Fruit fly (Drosophila melanogaster) whole organism, prepupa: Measurements from ENCODE around the gene Kul.

ENCODE experiments used
- CG10631 ChIP-seq: fragments of 200-800 bp; sonication (Bioruptor generic); optimal IDR thresholded peaks from 2 replicates; lab custom pipeline; 2016; ENCODE audit warnings: missing biosample characterization, missing genetic modification characterization
- CG10669 ChIP-seq: fragments of 200-800 bp; sonication (Bioruptor generic); optimal IDR thresholded peaks from 3 replicates; lab custom pipeline; 2018; ENCODE audit warnings: missing biosample characterization, mild to moderate bottlenecking, missing genetic modification characterization, moderate library complexity
- CG11294 ChIP-seq: fragments of 200-800 bp; sonication (Bioruptor generic); IDR thresholded peaks from 2 replicates; pipeline ENCODE4 v1.3.6; 2022; ENCODE audit warnings: missing biosample characterization, missing genetic modification characterization
- CG11762 ChIP-seq: fragments of 200-800 bp; sonication (Bioruptor generic); optimal IDR thresholded peaks from 3 replicates; lab custom pipeline; 2016; ENCODE audit warnings: missing biosample characterization, missing genetic modification characterization; ENCODE audit not compliant: insufficient read depth
- CG15336 ChIP-seq: fragments of 200-800 bp; sonication (Bioruptor generic); IDR thresholded peaks from 2 replicates; pipeline ENCODE4 v1.3.6; 2022; ENCODE audit warnings: missing biosample characterization, missing genetic modification characterization
- CG1621 ChIP-seq: fragments of 200-800 bp; sonication (Bioruptor generic); optimal IDR thresholded peaks from 3 replicates; lab custom pipeline; 2018; ENCODE audit warnings: missing biosample characterization, mild to moderate bottlenecking, missing genetic modification characterization
- CG16779 ChIP-seq: fragments of 200-800 bp; sonication (Bioruptor generic); optimal IDR thresholded peaks from 3 replicates; lab custom pipeline; 2017; ENCODE audit warnings: missing biosample characterization, mild to moderate bottlenecking, missing genetic modification characterization
- CG3032 ChIP-seq: fragments of 200-800 bp; optimal IDR thresholded peaks from 2 replicates; lab custom pipeline; 2019; ENCODE audit warnings: missing biosample characterization, mild to moderate bottlenecking, missing genetic modification characterization, moderate library complexity
- CG31627 ChIP-seq: fragments of 200-800 bp; sonication (Bioruptor generic); optimal IDR thresholded peaks from 3 replicates; lab custom pipeline; 2016; ENCODE audit warnings: missing biosample characterization, missing genetic modification characterization
- CG32006 ChIP-seq: fragments of 200-800 bp; sonication (Bioruptor generic); optimal IDR thresholded peaks from 3 replicates; lab custom pipeline; 2017; ENCODE audit warnings: missing biosample characterization, mild to moderate bottlenecking, missing genetic modification characterization
- CG34406 ChIP-seq: fragments of 200-800 bp; sonication (Bioruptor generic); optimal IDR thresholded peaks from 3 replicates; lab custom pipeline; 2016; ENCODE audit warnings: missing biosample characterization, missing genetic modification characterization
- CG3919 ChIP-seq: fragments of 200-800 bp; sonication (Bioruptor generic); optimal IDR thresholded peaks from 3 replicates; lab custom pipeline; 2016; ENCODE audit warnings: missing biosample characterization, missing genetic modification characterization
- CG4318 ChIP-seq: fragments of 200-800 bp; sonication (Bioruptor generic); optimal IDR thresholded peaks from 3 replicates; lab custom pipeline; 2017; ENCODE audit warnings: missing biosample characterization, mild to moderate bottlenecking, missing genetic modification characterization
- CG6163 ChIP-seq: fragments of 200-800 bp; sonication (Bioruptor generic); IDR thresholded peaks from 3 replicates; pipeline ENCODE4 v1.3.6; 2022; ENCODE audit warnings: missing biosample characterization, missing genetic modification characterization
- CG6792 ChIP-seq: fragments of 200-800 bp; sonication (Bioruptor generic); optimal IDR thresholded peaks from 3 replicates; lab custom pipeline; 2016; ENCODE audit warnings: missing biosample characterization, missing genetic modification characterization
- CG6808 ChIP-seq: fragments of 200-800 bp; sonication (Bioruptor generic); optimal IDR thresholded peaks from 3 replicates; lab custom pipeline; 2017; ENCODE audit warnings: missing biosample characterization, missing genetic modification characterization, mild to moderate bottlenecking, moderate library complexity, missing genetic modification reagents
- CG6854 ChIP-seq: fragments of 200-800 bp; sonication (Bioruptor generic); optimal IDR thresholded peaks from 2 replicates; lab custom pipeline; 2017; ENCODE audit warnings: missing biosample characterization, mild to moderate bottlenecking, missing genetic modification characterization
- CG8119 ChIP-seq: fragments of 200-800 bp; sonication (Bioruptor generic); IDR thresholded peaks from 3 replicates; pipeline ENCODE4 v1.3.6; 2022; ENCODE audit warnings: missing biosample characterization, missing genetic modification characterization
- CG8632 ChIP-seq: fragments of 200-800 bp; sonication (Bioruptor generic); optimal IDR thresholded peaks from 3 replicates; lab custom pipeline; 2016; ENCODE audit warnings: missing biosample characterization, missing genetic modification characterization
- CG9139 ChIP-seq: fragments of 200-800 bp; sonication (Bioruptor generic); optimal IDR thresholded peaks from 3 replicates; lab custom pipeline; 2017; ENCODE audit warnings: missing biosample characterization, mild to moderate bottlenecking, missing genetic modification characterization
- Eip78C ChIP-seq: fragments of 200-800 bp; sonication (Bioruptor generic); peaks from one replicate; lab custom pipeline; 2016; ENCODE audit warnings: missing biosample characterization, missing genetic modification characterization
- Eip93F ChIP-seq: fragments of 200-800 bp; sonication (Bioruptor generic); optimal IDR thresholded peaks from 2 replicates; lab custom pipeline; 2016; ENCODE audit warnings: missing biosample characterization, mild to moderate bottlenecking, missing genetic modification characterization
- Ets21C ChIP-seq: fragments of 200-800 bp; sonication (Bioruptor generic); optimal IDR thresholded peaks from 3 replicates; lab custom pipeline; 2016; ENCODE audit warnings: missing biosample characterization, missing genetic modification characterization
- Ets96B ChIP-seq: fragments of 200-800 bp; optimal IDR thresholded peaks from 2 replicates; lab custom pipeline; 2019; ENCODE audit warnings: missing biosample characterization, mild to moderate bottlenecking, missing genetic modification characterization, moderate library complexity
- Hr38 ChIP-seq: sonication (Bioruptor generic); optimal IDR thresholded peaks from 2 replicates; lab custom pipeline; 2016; ENCODE audit warnings: missing biosample characterization, missing genetic modification characterization
- Hr39 ChIP-seq: fragments of 200-800 bp; sonication (Bioruptor generic); optimal IDR thresholded peaks from 2 replicates; lab custom pipeline; 2016; ENCODE audit warnings: missing biosample characterization, missing genetic modification characterization
- Hr4 ChIP-seq: fragments of 200-800 bp; sonication (Bioruptor generic); optimal IDR thresholded peaks from 3 replicates; lab custom pipeline; 2016; ENCODE audit warnings: missing biosample characterization, missing genetic modification characterization
- Lpt ChIP-seq: fragments of 200-800 bp; sonication (Bioruptor generic); optimal IDR thresholded peaks from 3 replicates; lab custom pipeline; 2016; ENCODE audit warnings: missing biosample characterization, missing genetic modification characterization
- Sox14 ChIP-seq: fragments of 200-800 bp; sonication (Bioruptor generic); optimal IDR thresholded peaks from 3 replicates; lab custom pipeline; 2016; ENCODE audit warnings: missing biosample characterization, missing genetic modification characterization
- Sox15 ChIP-seq: fragments of 200-800 bp; sonication (Bioruptor generic); optimal IDR thresholded peaks from 3 replicates; lab custom pipeline; 2016; ENCODE audit warnings: missing biosample characterization, missing genetic modification characterization
- achi ChIP-seq: fragments of 200-800 bp; sonication (Bioruptor generic); optimal IDR thresholded peaks from 3 replicates; lab custom pipeline; 2016; ENCODE audit warnings: missing biosample characterization, missing genetic modification characterization
- acj6 ChIP-seq: fragments of 200-800 bp; sonication (Bioruptor generic); optimal IDR thresholded peaks from 3 replicates; lab custom pipeline; 2016; ENCODE audit warnings: missing biosample characterization, missing genetic modification characterization
- cyc ChIP-seq: fragments of 200-800 bp; sonication (Bioruptor generic); optimal IDR thresholded peaks from 3 replicates; lab custom pipeline; 2016; ENCODE audit warnings: missing biosample characterization, missing genetic modification characterization
- dsx ChIP-seq: fragments of 200-800 bp; optimal IDR thresholded peaks from 3 replicates; lab custom pipeline; 2019; ENCODE audit warnings: missing biosample characterization, mild to moderate bottlenecking, missing genetic modification characterization, moderate library complexity; ENCODE audit not compliant: poor library complexity, severe bottlenecking
- eg ChIP-seq: fragments of 200-800 bp; sonication (Bioruptor generic); IDR thresholded peaks from 3 replicates; pipeline ENCODE4 v1.3.6; 2022; ENCODE audit warnings: missing biosample characterization, missing genetic modification characterization
- esn ChIP-seq: fragments of 200-800 bp; sonication (Bioruptor generic); optimal IDR thresholded peaks from 2 replicates; lab custom pipeline; 2016; ENCODE audit warnings: missing biosample characterization, mild to moderate bottlenecking, missing genetic modification characterization, moderate library complexity
- fd59A ChIP-seq: fragments of 200-800 bp; sonication (Bioruptor generic); optimal IDR thresholded peaks from 2 replicates; lab custom pipeline; 2017; ENCODE audit warnings: missing biosample characterization, mild to moderate bottlenecking, missing genetic modification characterization, missing genetic modification reagents
- fd85E ChIP-seq: fragments of 200-800 bp; sonication (Bioruptor generic); optimal IDR thresholded peaks from 3 replicates; lab custom pipeline; 2016; ENCODE audit warnings: missing biosample characterization, missing genetic modification characterization
- fkh ChIP-seq: fragments of 200-800 bp; sonication (Bioruptor generic); optimal IDR thresholded peaks from 3 replicates; lab custom pipeline; 2017; ENCODE audit warnings: missing biosample characterization, mild to moderate bottlenecking, missing genetic modification characterization, moderate library complexity
- lz ChIP-seq: fragments of 200-800 bp; sonication (Bioruptor generic); optimal IDR thresholded peaks from 3 replicates; lab custom pipeline; 2016; ENCODE audit warnings: missing biosample characterization, missing genetic modification characterization
- net ChIP-seq: fragments of 200-800 bp; sonication (Bioruptor generic); optimal IDR thresholded peaks from 3 replicates; lab custom pipeline; 2016; ENCODE audit warnings: missing biosample characterization, missing genetic modification characterization
- pdm3 ChIP-seq: fragments of 200-800 bp; sonication (Bioruptor generic); optimal IDR thresholded peaks from 3 replicates; lab custom pipeline; 2016; ENCODE audit warnings: missing biosample characterization, missing genetic modification characterization
- salr ChIP-seq, 2 experiments: fragments of 200-800 bp; sonication (Bioruptor generic); optimal IDR thresholded peaks; 3 replicates each; lab custom pipeline; 2016 to 2018; ENCODE audit warnings: missing biosample characterization in 2 of 2, missing genetic modification characterization in 2 of 2, mild to moderate bottlenecking in 1 of 2
- spab ChIP-seq: fragments of 200-800 bp; sonication (Bioruptor generic); optimal IDR thresholded peaks from 2 replicates; lab custom pipeline; 2017; ENCODE audit warnings: missing biosample characterization, mild to moderate bottlenecking, missing genetic modification characterization, missing genetic modification reagents
- ss ChIP-seq, 2 experiments: fragments of 200-800 bp; sonication (Bioruptor generic); optimal IDR thresholded peaks; 2 replicates in 1 of 2; 3 replicates in 1 of 2; lab custom pipeline; 2017 to 2018; ENCODE audit warnings: mild to moderate bottlenecking in 2 of 2, missing biosample characterization in 2 of 2, missing genetic modification characterization in 2 of 2, moderate library complexity in 1 of 2
- svp ChIP-seq: fragments of 200-800 bp; sonication (Bioruptor generic); peaks from one replicate; lab custom pipeline; 2016; ENCODE audit warnings: missing biosample characterization, missing genetic modification characterization
- vri ChIP-seq: fragments of 200-800 bp; sonication (Bioruptor generic); optimal IDR thresholded peaks from 3 replicates; lab custom pipeline; 2016; ENCODE audit warnings: missing biosample characterization, mild to moderate bottlenecking, missing genetic modification characterization

Gene Kul

dm6 chr3R:29772795-29773331 is 47.2 kb downstream of the Kul start (continued):
- TF ChIP-seq Hr39 (GFP tag; lab: Kevin White, UChicago): no peak
- peak; percentile 56 for TF ChIP-seq Lpt
- peak; percentile 38; the same call in 1 of the 2 replicates for TF ChIP-seq CG11294 (GFP tag; lab: Robert Waterston, UW)
- TF ChIP-seq Ets21C: no peak
- no peak for TF ChIP-seq pdm3 (GFP tag; lab: Kevin White, UChicago)
- peak; percentile 53 to 76 for TF ChIP-seq ss (GFP tag; optimal IDR thresholded peaks at IDR 0.05; lab: Kevin White, UChicago)
- TF ChIP-seq salr (GFP tag; optimal IDR thresholded peaks at IDR 0.05; lab: Kevin White, UChicago): no peak
- peak; percentile 6 for TF ChIP-seq CG3919 (GFP tag; lab: Kevin White, UChicago)
- no peak for TF ChIP-seq esn (GFP tag; lab: Kevin White, UChicago)
- TF ChIP-seq dsx (GFP tag; lab: Kevin White, UChicago): peak; percentile 13
- peak; percentile 28 for TF ChIP-seq CG3032 (tag; lab: Kevin White, UChicago)
- TF ChIP-seq acj6 (GFP tag; lab: Kevin White, UChicago): no peak
- no peak for TF ChIP-seq CG4318 (GFP tag; lab: Kevin White, UChicago)
- no peak for TF ChIP-seq CG11762 (GFP tag; lab: Kevin White, UChicago)
- peak; percentile 68 for TF ChIP-seq svp (GFP tag; lab: Kevin White, UChicago)
- TF ChIP-seq Sox15 (GFP tag; lab: Kevin White, UChicago): no peak
- TF ChIP-seq lz: no peak
- TF ChIP-seq CG8632: no peak
- no peak for TF ChIP-seq CG10631 (GFP tag; lab: Kevin White, UChicago)
- TF ChIP-seq CG31627: no peak
- TF ChIP-seq CG1621 (tag; lab: Kevin White, UChicago): peak; percentile 24
- no peak for TF ChIP-seq net (GFP tag; lab: Kevin White, UChicago)
- TF ChIP-seq CG6163 (GFP tag; lab: Robert Waterston, UW): peak; percentile 77
- no peak for TF ChIP-seq CG34406 (GFP tag; lab: Kevin White, UChicago)
- no peak for TF ChIP-seq Eip78C (GFP tag; lab: Kevin White, UChicago)
- peak; percentile 30 for TF ChIP-seq CG6808 (GFP tag; lab: Kevin White, UChicago)
- no peak for TF ChIP-seq CG16779 (tag; lab: Kevin White, UChicago)
- peak; percentile 61 for TF ChIP-seq CG9139
- TF ChIP-seq Hr38 (GFP tag; lab: Kevin White, UChicago): no peak
- no peak for TF ChIP-seq Eip93F (GFP tag; lab: Kevin White, UChicago)

dm6 chr3R:29773833-29774324 is 48.2 kb downstream of the Kul start:
- TF ChIP-seq dsx (GFP tag; lab: Kevin White, UChicago) (peak; percentile 46), CG8119 (GFP tag; lab: Robert Waterston, UW) (peak; percentile 83), CG15336 (peak; percentile 81), Lpt (peak; percentile 58), CG34406 (GFP tag; lab: Kevin White, UChicago) (peak; percentile 76), acj6 (GFP tag; lab: Kevin White, UChicago) (peak; percentile 81), achi (GFP tag; lab: Kevin White, UChicago) (peak; percentile 71), fd59A (GFP tag; lab: Kevin White, UChicago) (peak; percentile 79), fd85E (peak; percentile 37), Eip93F (GFP tag; lab: Kevin White, UChicago) (no peak), cyc (GFP tag; lab: Kevin White, UChicago) (peak; percentile 74), CG10669 (GFP tag; lab: Kevin White, UChicago) (peak; percentile 80), CG31627 (peak; percentile 80), CG11762 (GFP tag; lab: Kevin White, UChicago) (peak; percentile 52), svp (GFP tag; lab: Kevin White, UChicago) (peak; percentile 84), vri (GFP tag; lab: Kevin White, UChicago) (peak; percentile 35), CG32006 (peak; percentile 93), CG6792 (GFP tag; lab: Kevin White, UChicago) (peak; percentile 73), spab (peak; percentile 66), CG1621 (tag; lab: Kevin White, UChicago) (peak; percentile 72), CG3919 (GFP tag; lab: Kevin White, UChicago) (peak; percentile 74), eg (GFP tag; lab: Robert Waterston, UW) (peak; percentile 75), Sox14 (GFP tag; lab: Kevin White, UChicago) (peak; percentile 83), CG6854 (no peak), salr (GFP tag; optimal IDR thresholded peaks at IDR 0.05; lab: Kevin White, UChicago) (peak; percentile 60 to 75), Hr4 (peak; percentile 90), Hr38 (GFP tag; lab: Kevin White, UChicago) (no peak), fkh (GFP tag; lab: Kevin White, UChicago) (no peak), CG8632 (peak; percentile 74), Ets96B (tag; lab: Kevin White, UChicago) (peak; percentile 61), CG6163 (GFP tag; lab: Robert Waterston, UW) (peak; percentile 80), Ets21C (peak; percentile 55), CG4318 (GFP tag; lab: Kevin White, UChicago) (peak; percentile 70)
